Worm (Caenorhabditis elegans) whole organism, mixed stage, embryonic: Measurements from ENCODE around the gene K08H2.4.

Source experiments
- M03D4.4 ChIP-seq: sonication (generic microtip); optimal IDR thresholded peaks from 2 replicates; lab custom pipeline; 2017; ENCODE audit warnings: mild to moderate bottlenecking, missing genetic modification characterization, missing compliant biosample characterization
- bed-3 ChIP-seq: fragments of 200-800 bp; sonication (Bioruptor generic); optimal IDR thresholded peaks from 3 replicates; lab custom pipeline; 2018; ENCODE audit warnings: mild to moderate bottlenecking, missing genetic modification characterization, moderate library complexity, missing compliant biosample characterization
- blmp-1 ChIP-seq: fragments of 150-350 bp; optimal IDR thresholded peaks from 2 replicates; lab custom pipeline; 2014; ENCODE audit warnings: missing biosample characterization, missing genetic modification characterization
- ceh-39 ChIP-seq: fragments of 150-350 bp; optimal IDR thresholded peaks from 2 replicates; lab custom pipeline; 2014; ENCODE audit warnings: missing biosample characterization, missing genetic modification characterization
- ceh-43 ChIP-seq: fragments of 200-800 bp; sonication (Bioruptor generic); optimal IDR thresholded peaks from 2 replicates; lab custom pipeline; 2018; ENCODE audit warnings: mild to moderate bottlenecking, missing genetic modification characterization, moderate library complexity, missing compliant biosample characterization
- ceh-83 ChIP-seq: fragments of 200-800 bp; sonication (Bioruptor generic); optimal IDR thresholded peaks from 2 replicates; lab custom pipeline; 2018; ENCODE audit warnings: mild to moderate bottlenecking, missing genetic modification characterization, missing compliant biosample characterization
- ces-1 ChIP-seq: fragments of 150-350 bp; optimal IDR thresholded peaks from 2 replicates; lab custom pipeline; 2014; ENCODE audit warnings: missing biosample characterization, missing genetic modification reagents, missing genetic modification characterization
- cnd-1 ChIP-seq: fragments of 200-800 bp; sonication (Bioruptor generic); optimal IDR thresholded peaks from 2 replicates; lab custom pipeline; 2018; ENCODE audit warnings: mild to moderate bottlenecking, missing genetic modification characterization, missing compliant biosample characterization
- drap-1 ChIP-seq: fragments of 200-800 bp; sonication (Bioruptor generic); optimal IDR thresholded peaks from 3 replicates; lab custom pipeline; 2018; ENCODE audit warnings: mild to moderate bottlenecking, missing genetic modification characterization, missing compliant biosample characterization
- elt-1 ChIP-seq: sonication (generic microtip); optimal IDR thresholded peaks from 2 replicates; lab custom pipeline; 2017; ENCODE audit warnings: missing genetic modification characterization, mild to moderate bottlenecking, missing compliant biosample characterization, antibody characterized with exemption, moderate library complexity, borderline replicate concordance; ENCODE audit not compliant: insufficient read depth
- elt-3 ChIP-seq: fragments of 150-350 bp; optimal IDR thresholded peaks from 2 replicates; lab custom pipeline; 2014; ENCODE audit warnings: missing biosample characterization, missing genetic modification characterization
- flh-1 ChIP-seq: fragments of 200-800 bp; sonication (Bioruptor generic); optimal IDR thresholded peaks from 2 replicates; lab custom pipeline; 2018; ENCODE audit warnings: mild to moderate bottlenecking, missing genetic modification characterization, moderate library complexity, missing compliant biosample characterization
- ham-2 ChIP-seq: fragments of 200-800 bp; sonication (Bioruptor generic); optimal IDR thresholded peaks from 2 replicates; lab custom pipeline; 2018; ENCODE audit warnings: mild to moderate bottlenecking, missing genetic modification characterization, missing compliant biosample characterization
- hlh-1 ChIP-seq: fragments of 150-350 bp; optimal IDR thresholded peaks from 2 replicates; lab custom pipeline; 2014; ENCODE audit warnings: missing biosample characterization, missing genetic modification reagents, missing genetic modification characterization
- lin-13 ChIP-seq: fragments of 150-350 bp; optimal IDR thresholded peaks from 2 replicates; lab custom pipeline; 2014; ENCODE audit warnings: missing biosample characterization, missing genetic modification characterization
- lin-32 ChIP-seq: fragments of 200-800 bp; sonication (Bioruptor generic); optimal IDR thresholded peaks from 2 replicates; lab custom pipeline; 2018; ENCODE audit warnings: mild to moderate bottlenecking, missing genetic modification characterization, missing compliant biosample characterization
- lsy-2 ChIP-seq: fragments of 150-350 bp; optimal IDR thresholded peaks from 2 replicates; lab custom pipeline; 2014; ENCODE audit warnings: missing biosample characterization, missing genetic modification characterization
- mab-5 ChIP-seq: fragments of 150-350 bp; optimal IDR thresholded peaks from 2 replicates; lab custom pipeline; 2014; ENCODE audit warnings: missing biosample characterization, missing genetic modification characterization
- mep-1 ChIP-seq: fragments of 150-350 bp; optimal IDR thresholded peaks from 2 replicates; lab custom pipeline; 2017; ENCODE audit warnings: missing biosample characterization, missing genetic modification reagents, missing genetic modification characterization, inconsistent platforms
- mls-2 ChIP-seq: sonication (generic microtip); optimal IDR thresholded peaks from 2 replicates; lab custom pipeline; 2016; ENCODE audit warnings: mild to moderate bottlenecking, missing genetic modification characterization, moderate library complexity, missing compliant biosample characterization
- nhr-12 ChIP-seq: fragments of 150-350 bp; optimal IDR thresholded peaks from 2 replicates; lab custom pipeline; 2014; ENCODE audit warnings: missing biosample characterization, missing genetic modification characterization
- nhr-2 ChIP-seq: fragments of 150-350 bp; optimal IDR thresholded peaks from 2 replicates; lab custom pipeline; 2014; ENCODE audit warnings: missing biosample characterization, missing genetic modification characterization
- nhr-237 ChIP-seq: fragments of 150-350 bp; optimal IDR thresholded peaks from 2 replicates; lab custom pipeline; 2014; ENCODE audit warnings: missing biosample characterization, missing genetic modification characterization
- nhr-28 ChIP-seq: fragments of 150-350 bp; optimal IDR thresholded peaks from 2 replicates; lab custom pipeline; 2014; ENCODE audit warnings: missing biosample characterization, missing genetic modification characterization
- nhr-76 ChIP-seq: sonication (generic microtip); optimal IDR thresholded peaks from 2 replicates; lab custom pipeline; 2017; ENCODE audit warnings: missing biosample characterization, missing genetic modification characterization
- pha-4 ChIP-seq: fragments of 150-350 bp; optimal IDR thresholded peaks from 2 replicates; lab custom pipeline; 2018; ENCODE audit warnings: missing biosample characterization, missing genetic modification reagents, missing genetic modification characterization
- sem-2 ChIP-seq: fragments of 200-800 bp; sonication (Bioruptor generic); optimal IDR thresholded peaks from 2 replicates; lab custom pipeline; 2018; ENCODE audit warnings: mild to moderate bottlenecking, missing genetic modification characterization, missing compliant biosample characterization
- snpc-4 ChIP-seq: fragments of 150-350 bp; optimal IDR thresholded peaks from 2 replicates; lab custom pipeline; 2014; ENCODE audit warnings: missing biosample characterization, missing genetic modification characterization
- sptf-1 ChIP-seq: sonication (generic microtip); optimal IDR thresholded peaks from 2 replicates; lab custom pipeline; 2017; ENCODE audit warnings: mild to moderate bottlenecking, missing genetic modification characterization, moderate library complexity, missing compliant biosample characterization
- tbx-8 ChIP-seq: fragments of 200-800 bp; sonication (Bioruptor generic); optimal IDR thresholded peaks from 2 replicates; lab custom pipeline; 2018; ENCODE audit warnings: mild to moderate bottlenecking, missing genetic modification characterization, moderate library complexity, missing compliant biosample characterization
- unc-120 ChIP-seq: sonication (generic microtip); optimal IDR thresholded peaks from 2 replicates; lab custom pipeline; 2017; ENCODE audit warnings: missing genetic modification characterization, missing compliant biosample characterization; ENCODE audit not compliant: poor library complexity, severe bottlenecking
- unc-39 ChIP-seq: fragments of 150-350 bp; optimal IDR thresholded peaks from 2 replicates; lab custom pipeline; 2014; ENCODE audit warnings: missing biosample characterization, missing genetic modification characterization
- unc-62 ChIP-seq: fragments of 150-350 bp; optimal IDR thresholded peaks from 2 replicates; lab custom pipeline; 2014; ENCODE audit warnings: missing biosample characterization, missing genetic modification reagents, missing genetic modification characterization
- zip-8 ChIP-seq: fragments of 150-350 bp; optimal IDR thresholded peaks from 2 replicates; lab custom pipeline; 2014; ENCODE audit warnings: missing biosample characterization, missing genetic modification characterization
- ztf-11 ChIP-seq: fragments of 150-350 bp; optimal IDR thresholded peaks from 2 replicates; lab custom pipeline; 2014; ENCODE audit warnings: missing biosample characterization, missing genetic modification characterization

K08H2.4 gene

ce11 chrX:13251914-13252434 lies 13.7 kb downstream of the K08H2.4 start, which contains the start of gene nhr-32:
Gene nhr-32 (plus strand): TSS chrX:13251964.
- TF ChIP-seq unc-120 (tag; lab: Kevin White, UChicago) (no peak), drap-1 (GFP tag; lab: Kevin White, UChicago) (no peak), ceh-83 (GFP tag; lab: Kevin White, UChicago) (no peak), ceh-43 (GFP tag; lab: Kevin White, UChicago) (no peak), sem-2 (GFP tag; lab: Kevin White, UChicago) (no peak), nhr-2 (tag; lab: Kevin White, UChicago) (no peak), mab-5 (tag; lab: Kevin White, UChicago) (no peak), ces-1 (GFP tag; lab: Kevin White, UChicago) (no peak), lin-13 (tag; lab: Kevin White, UChicago) (no peak), tbx-8 (GFP tag; lab: Kevin White, UChicago) (no peak), blmp-1 (no peak), nhr-12 (tag; lab: Kevin White, UChicago) (no peak), lsy-2 (no peak), flh-1 (GFP tag; lab: Kevin White, UChicago) (no peak), lin-32 (GFP tag; lab: Kevin White, UChicago) (no peak), zip-8 (tag; lab: Kevin White, UChicago) (no peak), mep-1 (no peak), sptf-1 (tag; lab: Kevin White, UChicago) (no peak), unc-39 (tag; lab: Kevin White, UChicago) (no peak)

ce11 chrX:13257577-13257976 lies 19.3 kb downstream of the K08H2.4 start, which contains the start of gene K08H2.10:
Gene K08H2.10 (plus strand): TSS chrX:13257806.
- TF ChIP-seq nhr-12 (tag; lab: Kevin White, UChicago), result no peak
- no peak for TF ChIP-seq cnd-1
- TF ChIP-seq snpc-4, result no peak
- no peak for TF ChIP-seq nhr-237 (tag; lab: Kevin White, UChicago)
- no peak for TF ChIP-seq nhr-28 (tag; lab: Kevin White, UChicago)
- TF ChIP-seq hlh-1 (tag; lab: Kevin White, UChicago), result no peak
- no peak for TF ChIP-seq mep-1
- no peak for TF ChIP-seq sptf-1 (tag; lab: Kevin White, UChicago)
- no peak for TF ChIP-seq drap-1 (GFP tag; lab: Kevin White, UChicago)
- TF ChIP-seq unc-62 (GFP tag; lab: Kevin White, UChicago), result no peak
- no peak for TF ChIP-seq lin-13 (tag; lab: Kevin White, UChicago)
- TF ChIP-seq pha-4 (tag; lab: Kevin White, UChicago), result no peak
- TF ChIP-seq mab-5 (tag; lab: Kevin White, UChicago), result no peak
- TF ChIP-seq bed-3 (GFP tag; lab: Kevin White, UChicago), result no peak
- no peak for TF ChIP-seq sem-2 (GFP tag; lab: Kevin White, UChicago)

ce11 chrX:13262195-13262594 lies 23.9 kb downstream of the K08H2.4 start, which contains the start of gene K09A11.1:
Gene K09A11.1 (plus strand): TSS chrX:13262495.
- TF ChIP-seq nhr-12 (tag; lab: Kevin White, UChicago) (no peak), nhr-28 (tag; lab: Kevin White, UChicago) (no peak), mab-5 (tag; lab: Kevin White, UChicago) (no peak), blmp-1 (no peak), lin-32 (GFP tag; lab: Kevin White, UChicago) (no peak), tbx-8 (GFP tag; lab: Kevin White, UChicago) (no peak)

- TF ChIP-seq sem-2 (GFP tag; lab: Kevin White, UChicago) (peak; percentile 56), ceh-39 (tag; lab: Kevin White, UChicago) (no peak), drap-1 (GFP tag; lab: Kevin White, UChicago) (peak; percentile 86), pha-4 (tag; lab: Kevin White, UChicago) (no peak), bed-3 (GFP tag; lab: Kevin White, UChicago) (peak; percentile 64), mep-1 (peak; percentile 42), lsy-2 (peak; percentile 22), elt-1 (tag; lab: Kevin White, UChicago) (no peak), nhr-12 (tag; lab: Kevin White, UChicago) (no peak), unc-39 (tag; lab: Kevin White, UChicago) (no peak), snpc-4 (no peak), ham-2 (GFP tag; lab: Kevin White, UChicago) (peak; percentile 72), mls-2 (tag; lab: Kevin White, UChicago) (peak; percentile 89), cnd-1 (peak; percentile 66), elt-3 (tag; lab: Kevin White, UChicago) (no peak), zip-8 (tag; lab: Kevin White, UChicago) (no peak), ztf-11 (tag; lab: Kevin White, UChicago) (no peak), nhr-2 (tag; lab: Kevin White, UChicago) (no peak), ces-1 (GFP tag; lab: Kevin White, UChicago) (no peak), unc-120 (tag; lab: Kevin White, UChicago) (peak; percentile 66), blmp-1 (no peak), ceh-43 (GFP tag; lab: Kevin White, UChicago) (peak; percentile 66), mab-5 (tag; lab: Kevin White, UChicago) (no peak), ceh-83 (GFP tag; lab: Kevin White, UChicago) (peak; percentile 73), nhr-28 (tag; lab: Kevin White, UChicago) (no peak), unc-62 (GFP tag; lab: Kevin White, UChicago) (no peak), flh-1 (GFP tag; lab: Kevin White, UChicago) (peak; percentile 16), nhr-237 (tag; lab: Kevin White, UChicago) (peak; percentile 43), lin-32 (GFP tag; lab: Kevin White, UChicago) (peak; percentile 80), nhr-76 (no peak), M03D4.4 (tag; lab: Kevin White, UChicago) (no peak), tbx-8 (GFP tag; lab: Kevin White, UChicago) (no peak), sptf-1 (tag; lab: Kevin White, UChicago) (no peak), lin-13 (tag; lab: Kevin White, UChicago) (no peak), hlh-1 (tag; lab: Kevin White, UChicago) (no peak)
Observed at ce11 chrX:13264550-13264949, 26.3 kb downstream of the K08H2.4 start.
